Worm (Caenorhabditis elegans): Measurements from ENCODE around the gene hpo-6.

- TF ChIP-seq tab-1 (GFP tag; IDR thresholded peaks at IDR 0.05) = no peak
- TF ChIP-seq cog-1 (tag; optimal IDR thresholded peaks at IDR 0.05) = no peak
- TF ChIP-seq ref-1 (GFP tag; conservative IDR thresholded peaks at IDR 0.05) = no peak
- TF ChIP-seq ztf-29 (GFP tag; IDR thresholded peaks at IDR 0.05) = no peak
- no peak for TF ChIP-seq flt-1 (GFP tag; IDR thresholded peaks at IDR 0.05)
- no peak for TF ChIP-seq med-1 (GFP tag; optimal IDR thresholded peaks at IDR 0.05; ENCODE audit: insufficient read depth)
- no peak for TF ChIP-seq klf-2 (GFP tag; conservative IDR thresholded peaks at IDR 0.05)
- peak; percentile 81 for TF ChIP-seq T22C8.4 (GFP tag; IDR thresholded peaks at IDR 0.05)
- TF ChIP-seq ztf-23 (GFP tag; IDR thresholded peaks at IDR 0.05) = no peak
These were observed 41.0 kb downstream of the hpo-6 start for ce11 chrIV:1602936-1603457.

Measured in whole organism, midembryonic.